Worm (Caenorhabditis elegans) whole organism, L1 larva: Measurements from ENCODE around the gene cyp-33C1.
A peak's percentile ranks its signal among the peaks of the same experiment; 100 is the strongest.

Experiments
- C04F5.9 ChIP-seq: sonication (generic microtip); optimal IDR thresholded peaks from 2 replicates; lab custom pipeline; 2016; ENCODE audit warnings: missing genetic modification characterization, missing compliant biosample characterization
- C16A3.4 ChIP-seq: fragments of 150-350 bp; optimal IDR thresholded peaks from 2 replicates; lab custom pipeline; 2014; ENCODE audit warnings: missing biosample characterization, missing genetic modification characterization
- Y116A8C.19 ChIP-seq: sonication (generic microtip); optimal IDR thresholded peaks from 2 replicates; lab custom pipeline; 2016; ENCODE audit warnings: missing compliant biosample characterization, missing genetic modification characterization, borderline replicate concordance
- aly-2 ChIP-seq: fragments of 150-350 bp; optimal IDR thresholded peaks from 2 replicates; lab custom pipeline; 2014; ENCODE audit warnings: missing biosample characterization, missing genetic modification characterization
- blmp-1 ChIP-seq: fragments of 150-350 bp; optimal IDR thresholded peaks from 2 replicates; lab custom pipeline; 2014; ENCODE audit warnings: missing biosample characterization, missing genetic modification characterization
- ceh-8 ChIP-seq: fragments of 200-800 bp; sonication (Bioruptor generic); optimal IDR thresholded peaks from 2 replicates; lab custom pipeline; 2018; ENCODE audit warnings: mild to moderate bottlenecking, missing genetic modification characterization, moderate library complexity, missing compliant biosample characterization
- ces-1 ChIP-seq: fragments of 150-350 bp; optimal IDR thresholded peaks from 2 replicates; lab custom pipeline; 2014; ENCODE audit warnings: missing biosample characterization, missing genetic modification reagents, missing genetic modification characterization
- dpl-1 ChIP-seq, 3 experiments: fragments of 150-350 bp in 2 of 3; sonication (generic microtip) in 1 of 3; optimal IDR thresholded peaks; 2 replicates each; lab custom pipeline; 2014 to 2017; ENCODE audit warnings: missing biosample characterization in 3 of 3, missing genetic modification characterization in 3 of 3, missing genetic modification reagents in 3 of 3
- dsc-1 ChIP-seq: sonication (generic microtip); optimal IDR thresholded peaks from 2 replicates; lab custom pipeline; 2016; ENCODE audit warnings: mild to moderate bottlenecking, missing genetic modification characterization, missing compliant biosample characterization
- efl-1 ChIP-seq, 4 experiments: fragments of 150-350 bp; optimal IDR thresholded peaks in 3 of 4; peaks in 1 of 4; 1 replicate in 1 of 4; 2 replicates in 3 of 4; lab custom pipeline; 2014; ENCODE audit warnings: missing biosample characterization in 2 of 4, missing genetic modification characterization in 2 of 4, missing genetic modification reagents in 2 of 4
- efl-3 ChIP-seq: fragments of 200-800 bp; sonication (Bioruptor generic); optimal IDR thresholded peaks from 2 replicates; lab custom pipeline; 2018; ENCODE audit warnings: mild to moderate bottlenecking, missing genetic modification characterization, missing compliant biosample characterization
- elt-2 ChIP-seq: sonication (generic microtip); optimal IDR thresholded peaks from 2 replicates; lab custom pipeline; 2016; ENCODE audit warnings: missing genetic modification characterization, mild to moderate bottlenecking, inconsistent platforms, missing compliant biosample characterization, missing genetic modification reagents
- elt-3 ChIP-seq, 6 experiments: fragments of 150-350 bp in 1 of 6; sonication (generic microtip); optimal IDR thresholded peaks; 2 replicates each; lab custom pipeline; 2017 to 2018; ENCODE audit warnings: missing biosample characterization in 6 of 6, missing genetic modification characterization in 6 of 6, inconsistent platforms in 1 of 6
- fkh-10 ChIP-seq: sonication (generic microtip); optimal IDR thresholded peaks from 2 replicates; lab custom pipeline; 2017; ENCODE audit warnings: missing biosample characterization, missing genetic modification reagents, missing genetic modification characterization
- fkh-8 ChIP-seq: sonication (generic microtip); optimal IDR thresholded peaks from 2 replicates; lab custom pipeline; 2016; ENCODE audit warnings: mild to moderate bottlenecking, missing genetic modification characterization, missing compliant biosample characterization
- fos-1 ChIP-seq: fragments of 150-350 bp; optimal IDR thresholded peaks from 2 replicates; lab custom pipeline; 2014; ENCODE audit warnings: missing biosample characterization, missing genetic modification characterization
- grh-1 ChIP-seq: fragments of 200-800 bp; sonication (Bioruptor generic); IDR thresholded peaks from 2 replicates; pipeline ENCODE4 v1.3.6; 2022; ENCODE audit warnings: missing genetic modification reagents, missing genetic modification characterization, missing compliant biosample characterization
- hlh-17 ChIP-seq: fragments of 200-800 bp; sonication (Bioruptor generic); optimal IDR thresholded peaks from 2 replicates; lab custom pipeline; 2018; ENCODE audit warnings: missing genetic modification characterization, mild to moderate bottlenecking, missing compliant biosample characterization, moderate library complexity, borderline replicate concordance
- hpl-2 ChIP-seq: fragments of 150-350 bp; optimal IDR thresholded peaks from 2 replicates; lab custom pipeline; 2014; ENCODE audit warnings: missing biosample characterization, missing genetic modification reagents, missing genetic modification characterization
- isw-1 ChIP-seq: fragments of 200-800 bp; sonication (Bioruptor generic); IDR thresholded peaks from 2 replicates; pipeline ENCODE4 v1.3.6; 2022; ENCODE audit warnings: missing genetic modification characterization, missing compliant biosample characterization
- jun-1 ChIP-seq: fragments of 150-350 bp; optimal IDR thresholded peaks from 2 replicates; lab custom pipeline; 2014; ENCODE audit warnings: missing biosample characterization, missing genetic modification reagents, missing genetic modification characterization
- lin-35 ChIP-seq, 2 experiments: fragments of 150-350 bp; optimal IDR thresholded peaks; 2 replicates each; lab custom pipeline; 2014; ENCODE audit warnings: missing biosample characterization in 2 of 2, missing genetic modification characterization in 2 of 2, missing genetic modification reagents in 2 of 2
- lsy-2 ChIP-seq, 2 experiments: fragments of 150-350 bp; optimal IDR thresholded peaks; 2 replicates each; lab custom pipeline; 2014; ENCODE audit warnings: missing biosample characterization in 2 of 2, missing genetic modification characterization in 2 of 2
- mab-9 ChIP-seq: fragments of 200-800 bp; sonication (Bioruptor generic); IDR thresholded peaks from 2 replicates; pipeline ENCODE4 v1.3.6; 2022; ENCODE audit warnings: missing genetic modification reagents, missing genetic modification characterization, missing compliant biosample characterization
- mdl-1 ChIP-seq, 2 experiments: fragments of 150-350 bp; optimal IDR thresholded peaks; 2 replicates each; lab custom pipeline; 2014 to 2017; ENCODE audit warnings: missing biosample characterization in 2 of 2, missing genetic modification characterization in 2 of 2, inconsistent platforms in 1 of 2
- mef-2 ChIP-seq: fragments of 150-350 bp; optimal IDR thresholded peaks from 2 replicates; lab custom pipeline; 2014; ENCODE audit warnings: missing biosample characterization, missing genetic modification characterization
- mep-1 ChIP-seq: fragments of 150-350 bp; optimal IDR thresholded peaks from 2 replicates; lab custom pipeline; 2014; ENCODE audit warnings: missing biosample characterization, missing genetic modification characterization
- nhr-11 ChIP-seq: fragments of 150-350 bp; optimal IDR thresholded peaks from 2 replicates; lab custom pipeline; 2014; ENCODE audit warnings: missing biosample characterization, missing genetic modification characterization
- nhr-12 ChIP-seq: sonication (generic microtip); optimal IDR thresholded peaks from 2 replicates; lab custom pipeline; 2017; ENCODE audit warnings: missing biosample characterization, missing genetic modification characterization
- nhr-19 ChIP-seq: fragments of 200-800 bp; sonication (Bioruptor generic); conservative IDR thresholded peaks from 2 replicates; pipeline ENCODE4 v1.3.6; 2022; ENCODE audit warnings: missing genetic modification characterization, missing compliant biosample characterization
- nhr-20 ChIP-seq: sonication (generic microtip); optimal IDR thresholded peaks from 2 replicates; lab custom pipeline; 2016; ENCODE audit warnings: mild to moderate bottlenecking, missing genetic modification characterization, missing compliant biosample characterization
- nhr-28 ChIP-seq: fragments of 150-350 bp; optimal IDR thresholded peaks from 2 replicates; lab custom pipeline; 2014; ENCODE audit warnings: missing biosample characterization, missing genetic modification characterization
- nhr-47 ChIP-seq: sonication (generic microtip); optimal IDR thresholded peaks from 2 replicates; lab custom pipeline; 2016; ENCODE audit warnings: mild to moderate bottlenecking, missing genetic modification characterization, moderate library complexity, missing compliant biosample characterization
- nhr-71 ChIP-seq: sonication (generic microtip); optimal IDR thresholded peaks from 2 replicates; lab custom pipeline; 2016; ENCODE audit warnings: mild to moderate bottlenecking, missing genetic modification characterization, moderate library complexity, missing compliant biosample characterization
- nhr-76 ChIP-seq: sonication (generic microtip); optimal IDR thresholded peaks from 2 replicates; lab custom pipeline; 2017; ENCODE audit warnings: missing biosample characterization, missing genetic modification characterization
- nhr-77 ChIP-seq: fragments of 150-350 bp; optimal IDR thresholded peaks from 2 replicates; lab custom pipeline; 2014; ENCODE audit warnings: missing biosample characterization, missing genetic modification characterization
- nhr-85 ChIP-seq: sonication (generic microtip); peaks from one replicate; lab custom pipeline; 2016; ENCODE audit warnings: missing genetic modification characterization, inconsistent platforms, missing compliant biosample characterization
- nhr-90 ChIP-seq: sonication (generic microtip); optimal IDR thresholded peaks from 2 replicates; lab custom pipeline; 2016; ENCODE audit warnings: mild to moderate bottlenecking, missing genetic modification characterization, missing compliant biosample characterization; ENCODE audit not compliant: poor library complexity
- pag-3 ChIP-seq: sonication (generic microtip); optimal IDR thresholded peaks from 2 replicates; lab custom pipeline; 2017; ENCODE audit warnings: missing genetic modification characterization, mild to moderate bottlenecking, missing compliant biosample characterization, antibody characterized with exemption, borderline replicate concordance; ENCODE audit not compliant: insufficient read depth
- pqm-1 ChIP-seq: sonication (generic microtip); optimal IDR thresholded peaks from 3 replicates; lab custom pipeline; 2017; ENCODE audit warnings: missing biosample characterization, missing genetic modification characterization
- rnt-1 ChIP-seq: sonication (generic microtip); optimal IDR thresholded peaks from 2 replicates; lab custom pipeline; 2016; ENCODE audit warnings: mild to moderate bottlenecking, missing genetic modification characterization, moderate library complexity, missing compliant biosample characterization
- skn-1 ChIP-seq: fragments of 150-350 bp; optimal IDR thresholded peaks from 2 replicates; lab custom pipeline; 2014; ENCODE audit warnings: missing biosample characterization, missing genetic modification characterization
- snpc-4 ChIP-seq: fragments of 150-350 bp; optimal IDR thresholded peaks from 2 replicates; lab custom pipeline; 2014; ENCODE audit warnings: missing biosample characterization, missing genetic modification characterization
- snu-23 ChIP-seq: sonication (generic microtip); optimal IDR thresholded peaks from 2 replicates; lab custom pipeline; 2016; ENCODE audit warnings: missing genetic modification characterization, missing compliant biosample characterization
- sptf-1 ChIP-seq: fragments of 150-350 bp; optimal IDR thresholded peaks from 2 replicates; lab custom pipeline; 2014; ENCODE audit warnings: missing biosample characterization, missing genetic modification characterization
- swsn-7 ChIP-seq: sonication (generic microtip); optimal IDR thresholded peaks from 2 replicates; lab custom pipeline; 2016; ENCODE audit warnings: missing genetic modification characterization, missing compliant biosample characterization
- tbx-2 ChIP-seq: sonication (generic microtip); optimal IDR thresholded peaks from 2 replicates; lab custom pipeline; 2016; ENCODE audit warnings: missing genetic modification characterization, missing compliant biosample characterization
- unc-86 ChIP-seq: sonication (generic microtip); optimal IDR thresholded peaks from 2 replicates; lab custom pipeline; 2016; ENCODE audit warnings: missing genetic modification characterization, missing compliant biosample characterization
- unc-98 ChIP-seq: fragments of 200-800 bp; sonication (Bioruptor generic); IDR thresholded peaks from 2 replicates; pipeline ENCODE4 v1.3.6; 2022; ENCODE audit warnings: missing genetic modification characterization, missing compliant biosample characterization
- vab-15 ChIP-seq: sonication (generic microtip); optimal IDR thresholded peaks from 2 replicates; lab custom pipeline; 2017; ENCODE audit warnings: missing genotype, mild to moderate bottlenecking, missing genetic modification characterization, missing compliant biosample characterization
- xbp-1 ChIP-seq: sonication (generic microtip); optimal IDR thresholded peaks from 2 replicates; lab custom pipeline; 2016; ENCODE audit warnings: missing genetic modification characterization, missing compliant biosample characterization
- zag-1 ChIP-seq: fragments of 150-350 bp; optimal IDR thresholded peaks from 2 replicates; lab custom pipeline; 2014; ENCODE audit warnings: missing biosample characterization, missing genetic modification characterization
- zip-4 ChIP-seq: fragments of 200-800 bp; sonication (Bioruptor generic); optimal IDR thresholded peaks from 2 replicates; lab custom pipeline; 2018; ENCODE audit warnings: mild to moderate bottlenecking, missing genetic modification characterization, moderate library complexity, missing compliant biosample characterization

cyp-33C1 gene

DNA sequence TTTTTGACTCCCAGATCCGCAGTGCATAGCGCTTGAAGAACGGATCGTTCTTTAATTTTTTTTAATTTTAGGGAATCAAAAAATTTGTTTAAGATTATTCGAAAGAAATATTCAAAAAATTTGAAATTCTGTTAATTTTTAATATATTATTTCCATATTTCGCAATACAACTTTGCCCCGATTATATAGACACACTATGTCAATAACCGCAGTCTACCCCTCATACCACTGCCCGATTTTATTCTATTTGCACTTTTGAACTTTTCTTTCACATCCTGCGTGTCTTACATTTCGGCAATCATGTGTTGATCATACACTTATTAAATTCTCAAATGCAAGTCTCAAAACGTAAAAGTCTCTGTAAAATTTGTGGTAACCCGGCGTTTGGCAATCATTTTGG is 39.5 kb downstream of the cyp-33C1 start, which contains the start of gene nhr-56:
nhr-56 (plus strand) TSS at position 202 of the 400 bp plus-strand sequence.
- TF ChIP-seq nhr-12 (tag; lab: Kevin White, UChicago) (no peak), grh-1 (no peak), vab-15 (tag; lab: Kevin White, UChicago) (no peak), mdl-1 (tag; optimal IDR thresholded peaks at IDR 0.05; lab: Kevin White, UChicago) (peak in 1 of 2 experiments; percentile 38), fkh-10 (no peak), snpc-4 (tag; lab: Kevin White, UChicago) (no peak), isw-1 (GFP tag; lab: Robert Waterston, UW) (no peak), lin-35 (GFP tag; optimal IDR thresholded peaks at IDR 0.05; lab: Kevin White, UChicago) (peak in 1 of 2 experiments; percentile 63), zag-1 (tag; lab: Kevin White, UChicago) (no peak), nhr-11 (no peak), unc-86 (tag; lab: Kevin White, UChicago) (no peak), aly-2 (tag; lab: Kevin White, UChicago) (no peak), elt-2 (tag; lab: Kevin White, UChicago) (peak; percentile 27), C04F5.9 (no peak), skn-1 (peak; percentile 66), nhr-90 (tag; lab: Kevin White, UChicago) (peak; percentile 38), ceh-8 (no peak), nhr-71 (tag; lab: Kevin White, UChicago) (peak; percentile 62), mab-9 (no peak), efl-3 (GFP tag; lab: Kevin White, UChicago) (no peak), efl-1 (optimal IDR thresholded peaks at IDR 0.05; lab: Kevin White, UChicago) (peak; percentile 23 to 28), efl-1 (GFP tag; optimal IDR thresholded peaks at IDR 0.05 in 1 of 2; lab: Kevin White, UChicago) (peak; percentile 3 to 87), pag-3 (tag; lab: Kevin White, UChicago) (no peak), sptf-1 (no peak), Y116A8C.19 (tag; lab: Kevin White, UChicago) (no peak), fos-1 (tag; lab: Kevin White, UChicago) (no peak), zip-4 (GFP tag; lab: Kevin White, UChicago) (peak; percentile 68), rnt-1 (tag; lab: Kevin White, UChicago) (no peak), hlh-17 (GFP tag; lab: Kevin White, UChicago) (no peak), nhr-20 (peak; percentile 80), jun-1 (tag; lab: Kevin White, UChicago) (peak; percentile 34), C16A3.4 (tag; lab: Kevin White, UChicago) (no peak), blmp-1 (tag; lab: Kevin White, UChicago) (peak; percentile 39), dsc-1 (tag; lab: Kevin White, UChicago) (no peak), nhr-47 (peak; percentile 23), nhr-28 (tag; lab: Kevin White, UChicago) (no peak), nhr-19 (GFP tag; lab: Robert Waterston, UW) (peak; percentile 14; the same call in 1 of the 2 replicates), ces-1 (no peak), fkh-8 (tag; lab: Kevin White, UChicago) (peak; percentile 19), xbp-1 (tag; lab: Kevin White, UChicago) (no peak), lsy-2 (tag; optimal IDR thresholded peaks at IDR 0.05; lab: Kevin White, UChicago) (peak in 1 of 2 experiments; percentile 42), unc-98 (GFP tag; lab: Robert Waterston, UW) (no peak), nhr-76 (no peak), swsn-7 (tag; lab: Kevin White, UChicago) (peak; percentile 32), elt-3 (tag; optimal IDR thresholded peaks at IDR 0.05; lab: Kevin White, UChicago) (no peak), hpl-2 (GFP tag; lab: Kevin White, UChicago) (no peak), mep-1 (peak; percentile 60), nhr-85 (tag; lab: Kevin White, UChicago) (peak; percentile 72), tbx-2 (tag; lab: Kevin White, UChicago) (no peak), snu-23 (GFP tag; lab: Kevin White, UChicago) (peak; percentile 56), pqm-1 (tag; lab: Kevin White, UChicago) (no peak), nhr-77 (tag; lab: Kevin White, UChicago) (peak; percentile 15), mef-2 (tag; lab: Kevin White, UChicago) (no peak), dpl-1 (GFP tag; optimal IDR thresholded peaks at IDR 0.05; lab: Kevin White, UChicago) (peak in 1 of 3 experiments; percentile 21)
